Worm (Caenorhabditis elegans) whole organism, young adult: ENCODE data around the gene nhr-120.

Experiments
- B0019.2 ChIP-seq: fragments of 200-800 bp; sonication (Bioruptor generic); conservative IDR thresholded peaks from 2 replicates; pipeline ENCODE4 v1.3.6; 2022; ENCODE audit warnings: missing genetic modification reagents, missing genetic modification characterization, missing compliant biosample characterization
- B0261.1 ChIP-seq: sonication (generic microtip); optimal IDR thresholded peaks from 2 replicates; lab custom pipeline; 2016; ENCODE audit warnings: mild to moderate bottlenecking, missing genetic modification characterization, moderate library complexity, missing compliant biosample characterization
- C06A6.2 ChIP-seq: fragments of 200-800 bp; sonication (Bioruptor generic); conservative IDR thresholded peaks from 2 replicates; pipeline ENCODE4 v1.3.6; 2022; ENCODE audit warnings: missing genetic modification characterization, missing compliant biosample characterization
- C17E4.6 ChIP-seq: fragments of 200-800 bp; sonication (Bioruptor generic); IDR thresholded peaks from 2 replicates; pipeline ENCODE4 v1.3.6; 2022; ENCODE audit warnings: missing genetic modification reagents, missing genetic modification characterization, missing compliant biosample characterization
- D2030.7 ChIP-seq: fragments of 200-800 bp; sonication (Bioruptor generic); IDR thresholded peaks from 2 replicates; pipeline ENCODE4 v1.3.6; 2022; ENCODE audit warnings: missing genetic modification reagents, missing genetic modification characterization, missing compliant biosample characterization
- F22D6.2 ChIP-seq: sonication (generic microtip); optimal IDR thresholded peaks from 2 replicates; lab custom pipeline; 2016; ENCODE audit warnings: mild to moderate bottlenecking, missing genetic modification characterization, missing compliant biosample characterization
- F23B12.7 ChIP-seq: sonication (generic microtip); optimal IDR thresholded peaks from 2 replicates; lab custom pipeline; 2017; ENCODE audit warnings: missing genetic modification characterization, mild to moderate bottlenecking, missing compliant biosample characterization, antibody characterized with exemption, moderate library complexity; ENCODE audit not compliant: insufficient read depth
- F33H1.4 ChIP-seq: fragments of 200-800 bp; sonication (Bioruptor generic); IDR thresholded peaks from 2 replicates; pipeline ENCODE4 v1.3.6; 2022; ENCODE audit warnings: missing genetic modification reagents, missing genetic modification characterization, missing compliant biosample characterization
- F55B11.4 ChIP-seq: sonication (generic microtip); optimal IDR thresholded peaks from 2 replicates; lab custom pipeline; 2016; ENCODE audit warnings: missing compliant biosample characterization, missing genetic modification characterization, borderline replicate concordance; ENCODE audit not compliant: insufficient read depth
- K12H6.12 ChIP-seq: fragments of 200-800 bp; sonication (Bioruptor generic); optimal IDR thresholded peaks from 2 replicates; lab custom pipeline; 2018; ENCODE audit warnings: mild to moderate bottlenecking, missing genetic modification characterization, missing compliant biosample characterization
- T07F8.4 ChIP-seq: sonication (generic microtip); optimal IDR thresholded peaks from 2 replicates; lab custom pipeline; 2016; ENCODE audit warnings: mild to moderate bottlenecking, missing genetic modification characterization, moderate library complexity, missing compliant biosample characterization
- Y56A3A.18 ChIP-seq: fragments of 200-800 bp; sonication (Bioruptor generic); IDR thresholded peaks from 2 replicates; pipeline ENCODE4 v1.3.6; 2022; ENCODE audit warnings: missing genetic modification reagents, missing genetic modification characterization, missing compliant biosample characterization
- ZK185.1 ChIP-seq: sonication (generic microtip); optimal IDR thresholded peaks from 2 replicates; lab custom pipeline; 2016; ENCODE audit warnings: mild to moderate bottlenecking, missing genetic modification characterization, missing compliant biosample characterization; ENCODE audit not compliant: poor library complexity, severe bottlenecking
- aptf-3 ChIP-seq: fragments of 200-800 bp; sonication (Bioruptor generic); IDR thresholded peaks from 2 replicates; pipeline ENCODE4 v1.3.6; 2022; ENCODE audit warnings: missing genetic modification characterization, missing compliant biosample characterization
- atf-7 ChIP-seq: sonication (generic microtip); optimal IDR thresholded peaks from 2 replicates; lab custom pipeline; 2017; ENCODE audit warnings: mild to moderate bottlenecking, missing genetic modification characterization, missing compliant biosample characterization
- attf-3 ChIP-seq: fragments of 200-800 bp; sonication (Bioruptor generic); conservative IDR thresholded peaks from 2 replicates; pipeline ENCODE4 v1.3.6; 2022; ENCODE audit warnings: missing genetic modification reagents, missing genetic modification characterization, missing compliant biosample characterization
- attf-5 ChIP-seq: fragments of 200-800 bp; sonication (Bioruptor generic); optimal IDR thresholded peaks from 2 replicates; lab custom pipeline; 2018; ENCODE audit warnings: mild to moderate bottlenecking, missing genetic modification characterization, missing compliant biosample characterization
- attf-6 ChIP-seq: fragments of 200-800 bp; sonication (Bioruptor generic); IDR thresholded peaks from 2 replicates; pipeline ENCODE4 v1.3.6; 2022; ENCODE audit warnings: missing genetic modification reagents, missing genetic modification characterization, missing compliant biosample characterization
- ccch-3 ChIP-seq: fragments of 200-800 bp; sonication (Bioruptor generic); optimal IDR thresholded peaks from 2 replicates; lab custom pipeline; 2018; ENCODE audit warnings: mild to moderate bottlenecking, missing genetic modification characterization, missing compliant biosample characterization
- ceh-100 ChIP-seq: fragments of 200-800 bp; sonication (Bioruptor generic); IDR thresholded peaks from 2 replicates; pipeline ENCODE4 v1.3.6; 2022; ENCODE audit warnings: missing genetic modification reagents, missing genetic modification characterization, missing compliant biosample characterization
- ceh-91 ChIP-seq: fragments of 200-800 bp; sonication (Bioruptor generic); IDR thresholded peaks from 2 replicates; pipeline ENCODE4 v1.3.6; 2022; ENCODE audit warnings: missing genetic modification reagents, missing genetic modification characterization, missing compliant biosample characterization
- chd-7 ChIP-seq: sonication (generic microtip); optimal IDR thresholded peaks from 2 replicates; lab custom pipeline; 2016; ENCODE audit warnings: mild to moderate bottlenecking, missing genetic modification characterization, moderate library complexity, missing compliant biosample characterization
- die-1 ChIP-seq: sonication (generic microtip); optimal IDR thresholded peaks from 2 replicates; lab custom pipeline; 2016; ENCODE audit warnings: missing genotype, mild to moderate bottlenecking, missing genetic modification characterization, missing compliant biosample characterization
- dpl-1 ChIP-seq: fragments of 150-350 bp; optimal IDR thresholded peaks from 2 replicates; lab custom pipeline; 2014; ENCODE audit warnings: missing biosample characterization, missing genetic modification reagents, missing genetic modification characterization
- hmg-1.2 ChIP-seq: fragments of 200-800 bp; sonication (Bioruptor generic); IDR thresholded peaks from 2 replicates; pipeline ENCODE4 v1.3.6; 2022; ENCODE audit warnings: missing genetic modification reagents, missing genetic modification characterization, missing compliant biosample characterization
- lag-1 ChIP-seq: fragments of 200-800 bp; sonication (Bioruptor generic); IDR thresholded peaks from 2 replicates; pipeline ENCODE4 v1.3.6; 2022; ENCODE audit warnings: missing genetic modification reagents, missing genetic modification characterization, missing compliant biosample characterization
- madf-3 ChIP-seq: fragments of 200-800 bp; sonication (Bioruptor generic); IDR thresholded peaks from 2 replicates; pipeline ENCODE4 v1.3.6; 2022; ENCODE audit warnings: missing genetic modification reagents, missing genetic modification characterization, missing compliant biosample characterization
- madf-6 ChIP-seq: fragments of 200-800 bp; sonication (Bioruptor generic); IDR thresholded peaks from 2 replicates; pipeline ENCODE4 v1.3.6; 2022; ENCODE audit warnings: missing genetic modification reagents, missing genetic modification characterization, missing compliant biosample characterization
- snpc-1.3 ChIP-seq: sonication (generic microtip); optimal IDR thresholded peaks from 2 replicates; lab custom pipeline; 2017; ENCODE audit warnings: missing genetic modification characterization, mild to moderate bottlenecking, missing compliant biosample characterization, antibody characterized with exemption, moderate library complexity, missing genotype, missing genetic modification reagents; ENCODE audit not compliant: insufficient read depth
- snpc-4 ChIP-seq, 5 experiments: fragments of 150-350 bp in 1 of 5; sonication (generic microtip) in 4 of 5; optimal IDR thresholded peaks; 2 replicates each; lab custom pipeline; 2014 to 2018; ENCODE audit warnings: missing genetic modification characterization in 5 of 5, missing biosample characterization in 3 of 5, antibody characterized with exemption in 2 of 5, mild to moderate bottlenecking in 2 of 5, missing compliant biosample characterization in 2 of 5, missing genotype in 2 of 5, moderate library complexity in 2 of 5, missing genetic modification reagents in 1 of 5
- xnd-1 ChIP-seq: sonication (generic microtip); optimal IDR thresholded peaks from 2 replicates; lab custom pipeline; 2016; ENCODE audit warnings: missing genotype, missing genetic modification reagents, missing genetic modification characterization, missing compliant biosample characterization
- zim-3 ChIP-seq: sonication (generic microtip); optimal IDR thresholded peaks from 2 replicates; lab custom pipeline; 2017; ENCODE audit warnings: mild to moderate bottlenecking, missing genetic modification characterization, moderate library complexity, missing compliant biosample characterization
- ztf-26 ChIP-seq: sonication (generic microtip); optimal IDR thresholded peaks from 2 replicates; lab custom pipeline; 2017; ENCODE audit warnings: missing genetic modification characterization, missing compliant biosample characterization

Gene nhr-120

DNA sequence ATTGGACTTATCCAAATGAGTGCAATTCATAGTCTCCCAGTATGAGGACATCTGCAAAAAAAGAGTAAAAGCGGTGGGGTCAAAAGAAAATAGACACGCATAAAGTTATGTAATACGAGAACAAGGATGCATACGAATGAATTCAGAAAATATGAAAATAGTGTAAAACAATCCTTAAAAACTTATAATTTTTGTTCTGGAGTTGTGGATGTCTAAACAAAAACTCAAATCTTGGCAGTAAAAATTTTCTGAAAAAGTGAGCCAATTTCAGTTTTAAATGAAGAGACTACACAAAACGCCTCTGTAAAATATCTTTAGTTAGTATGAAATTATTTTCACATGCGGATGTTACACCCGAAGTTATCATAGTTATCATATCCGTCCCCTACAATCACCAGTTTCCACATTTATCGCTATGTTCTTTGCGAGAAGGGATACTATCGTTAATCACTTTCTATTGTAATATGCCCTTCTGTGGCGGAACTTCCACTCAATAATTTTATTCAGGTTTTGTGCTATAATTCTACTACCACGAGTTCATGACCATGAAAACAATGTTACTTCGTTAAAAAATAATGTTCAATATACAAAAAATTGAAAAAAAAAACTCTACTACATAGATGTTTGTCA is at the start of gene nhr-120:
nhr-120 (minus strand) TSS at position 51 of the 630 bp plus-strand sequence.
- TF ChIP-seq zim-3 (tag; lab: Kevin White, UChicago): no peak
- no peak for TF ChIP-seq aptf-3 (GFP tag; lab: Robert Waterston, UW)
- no peak for TF ChIP-seq chd-7 (tag; lab: Kevin White, UChicago)
- no peak for TF ChIP-seq madf-3 (GFP tag; lab: Robert Waterston, UW)
- no peak for TF ChIP-seq B0019.2
- no peak for TF ChIP-seq ccch-3 (GFP tag; lab: Kevin White, UChicago)
- TF ChIP-seq Y56A3A.18 (GFP tag; lab: Robert Waterston, UW): no peak
- no peak for TF ChIP-seq C17E4.6 (GFP tag; lab: Robert Waterston, UW)
- TF ChIP-seq D2030.7 (GFP tag; lab: Robert Waterston, UW): no peak
- no peak for TF ChIP-seq snpc-1.3 (tag; lab: Kevin White, UChicago)
- no peak for TF ChIP-seq dpl-1 (GFP tag; lab: Kevin White, UChicago)
- TF ChIP-seq attf-3 (GFP tag; lab: Robert Waterston, UW): no peak
- TF ChIP-seq T07F8.4: no peak

DNA sequence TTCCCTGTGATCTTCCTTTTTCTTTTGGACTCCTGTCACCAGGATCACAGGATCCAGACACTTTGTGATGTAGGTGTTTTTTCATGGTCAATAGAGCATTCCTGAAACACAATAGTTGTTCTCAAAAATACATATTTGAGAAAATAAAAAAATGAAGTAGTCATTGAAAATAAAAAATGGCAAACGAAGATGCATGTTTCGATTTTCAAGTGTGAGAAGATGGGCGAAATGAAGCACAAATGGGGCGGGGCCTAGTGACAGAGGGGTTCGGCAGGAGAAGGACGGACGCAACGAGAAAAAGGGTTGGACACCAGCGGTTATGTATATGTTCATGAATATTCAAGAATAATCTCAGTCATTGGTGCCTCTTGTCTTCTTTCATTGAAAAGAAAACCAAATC is 49.6 kb upstream of the nhr-120 start, which contains the start of gene F38B6.6:
F38B6.6 (minus strand) TSS at position 101 of the 400 bp plus-strand sequence.
- TF ChIP-seq hmg-1.2 (no peak), B0019.2 (no peak), attf-5 (no peak), snpc-1.3 (tag; lab: Kevin White, UChicago) (no peak), F33H1.4 (GFP tag; lab: Robert Waterston, UW) (no peak), xnd-1 (tag; lab: Kevin White, UChicago) (no peak), atf-7 (tag; lab: Kevin White, UChicago) (no peak), F55B11.4 (tag; lab: Kevin White, UChicago) (no peak), F23B12.7 (tag; lab: Kevin White, UChicago) (no peak), ztf-26 (tag; lab: Kevin White, UChicago) (no peak)

DNA sequence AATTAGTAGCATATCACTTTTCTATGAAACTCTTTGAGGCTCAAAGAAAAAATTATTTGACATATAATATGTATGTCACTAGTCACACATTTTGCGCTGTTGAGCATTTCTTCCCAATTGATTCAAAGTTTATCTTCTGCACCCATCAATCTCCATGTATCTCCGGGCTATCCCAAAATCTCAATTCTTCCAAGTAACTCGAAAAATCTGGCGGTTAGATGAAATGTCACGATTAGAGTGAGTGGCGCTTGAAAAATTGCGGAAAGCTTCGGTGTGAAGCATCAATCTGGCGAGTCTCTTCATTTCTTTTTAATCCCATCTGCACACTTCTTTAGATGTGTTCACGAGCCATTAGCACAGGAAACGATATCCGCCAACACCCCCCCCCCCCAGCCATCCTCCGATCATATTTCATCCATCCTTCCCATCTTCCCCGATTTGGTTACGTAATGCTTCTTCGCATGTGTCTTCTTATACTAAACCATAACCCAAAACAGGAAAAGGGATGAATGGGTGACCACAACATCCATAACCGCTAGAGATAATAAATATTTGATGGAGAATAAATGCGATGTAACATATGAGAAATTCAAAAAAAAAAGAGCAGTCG is 48.6 kb upstream of the nhr-120 start:
- TF ChIP-seq zim-3 (tag; lab: Kevin White, UChicago) (no peak), die-1 (tag; lab: Kevin White, UChicago) (no peak), snpc-4 (GFP tag; optimal IDR thresholded peaks at IDR 0.05; lab: Kevin White, UChicago) (no peak), snpc-4 (tag; optimal IDR thresholded peaks at IDR 0.05; lab: Kevin White, UChicago) (no peak), attf-6 (GFP tag; lab: Robert Waterston, UW) (no peak), C06A6.2 (GFP tag; lab: Robert Waterston, UW) (no peak), F22D6.2 (tag; lab: Kevin White, UChicago) (no peak), B0261.1 (tag; lab: Kevin White, UChicago) (no peak), madf-6 (GFP tag; lab: Robert Waterston, UW) (no peak), ceh-91 (GFP tag; lab: Robert Waterston, UW) (no peak), xnd-1 (tag; lab: Kevin White, UChicago) (no peak), ZK185.1 (tag; lab: Kevin White, UChicago) (no peak), K12H6.12 (tag; lab: Kevin White, UChicago) (no peak), ceh-100 (GFP tag; lab: Robert Waterston, UW) (no peak), lag-1 (no peak)
- TF ChIP-seq, all 124 proteins: peak for 0
